Fruit fly (Drosophila melanogaster): ENCODE results near the gene CG15478.

Gene CG15478

dm6 chrX:7705175-7706097, 12.3 kb downstream of the CG15478 start (continued):
- peak; percentile 88 for TF ChIP-seq vvl (GFP tag; IDR thresholded peaks at IDR 0.05)
- TF ChIP-seq Ravus (GFP tag; IDR thresholded peaks at IDR 0.05), result peak; percentile 61
- peak; percentile 91 for TF ChIP-seq nau (GFP tag; optimal IDR thresholded peaks at IDR 0.05)
- TF ChIP-seq Blimp-1 (GFP tag; optimal IDR thresholded peaks at IDR 0.05), result peak; percentile 90
- TF ChIP-seq ken (GFP tag; IDR thresholded peaks at IDR 0.05), result peak; percentile 76; the same call in 2 of the 3 replicates
- TF ChIP-seq trh (GFP tag; optimal IDR thresholded peaks at IDR 0.05), result peak; percentile 77
- TF ChIP-seq CG1832 (GFP tag; optimal IDR thresholded peaks at IDR 0.05), result no peak
- TF ChIP-seq Atf-2 (GFP tag; optimal IDR thresholded peaks at IDR 0.05), result peak; percentile 82
- TF ChIP-seq CG12769 (tag; optimal IDR thresholded peaks at IDR 0.05), result peak; percentile 84
- peak; percentile 55 for TF ChIP-seq exex (tag; optimal IDR thresholded peaks at IDR 0.05)
- peak; percentile 82 for TF ChIP-seq Ada2b (GFP tag; IDR thresholded peaks at IDR 0.05)

DNA sequence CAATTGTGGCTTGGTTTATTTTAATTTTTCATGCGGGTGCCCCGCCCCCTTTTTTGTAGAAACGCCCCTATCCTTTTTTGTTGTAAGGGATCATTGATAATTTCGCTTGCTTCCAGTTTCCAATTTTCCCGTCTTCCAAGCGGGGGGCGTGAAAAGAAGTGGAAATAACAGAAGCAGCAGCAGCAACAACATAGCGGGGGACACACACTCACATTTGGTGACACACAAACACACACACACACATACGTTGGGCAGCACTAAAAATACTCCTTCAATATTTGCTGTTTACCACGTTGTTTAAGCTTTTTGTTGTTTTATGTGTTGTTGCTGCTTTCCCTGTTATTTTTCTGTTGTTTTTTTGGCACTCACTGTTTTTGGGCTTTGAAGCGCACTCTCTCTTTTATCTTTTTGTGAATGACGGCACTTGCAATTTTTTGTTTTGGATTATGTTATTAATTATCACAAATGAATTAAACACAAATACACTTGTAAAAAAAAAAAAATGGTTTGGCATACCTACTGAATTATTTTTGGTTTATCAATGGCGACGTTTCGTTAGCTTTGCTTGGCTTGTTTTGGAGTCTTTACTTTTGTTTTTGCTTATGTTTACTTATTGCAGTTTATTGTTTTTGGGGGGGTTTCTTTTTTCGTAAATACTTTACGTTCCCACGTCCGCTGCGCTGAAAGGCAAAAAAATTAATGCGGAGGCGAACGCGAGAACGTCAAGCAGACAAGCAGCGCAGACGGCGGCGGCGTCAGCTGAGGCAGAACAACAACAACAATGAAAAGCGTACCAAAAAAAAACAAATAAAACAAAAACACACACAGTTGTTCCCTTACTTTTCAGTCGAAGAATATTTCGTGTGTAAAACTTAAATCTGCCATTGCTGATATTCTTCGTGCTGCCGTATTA, 13.2 kb downstream of the CG15478 start:
- TF ChIP-seq sqz (GFP tag; optimal IDR thresholded peaks at IDR 0.05) (peak; percentile 23), sens (GFP tag) (peak; percentile 41), gem (tag; optimal IDR thresholded peaks at IDR 0.05) (peak; percentile 5), CG17912 (GFP tag; optimal IDR thresholded peaks at IDR 0.05) (no peak), CG1233 (GFP tag; optimal IDR thresholded peaks at IDR 0.05) (peak; percentile 7), sr (GFP tag; IDR thresholded peaks at IDR 0.05) (peak; percentile 41; the same call in 2 of the 3 replicates), Oli (tag; optimal IDR thresholded peaks at IDR 0.05) (no peak), ci (GFP tag; IDR thresholded peaks at IDR 0.05) (peak; percentile 53; the same call in 2 of the 3 replicates), ken (GFP tag; IDR thresholded peaks at IDR 0.05) (no peak), CG9727 (GFP tag; optimal IDR thresholded peaks at IDR 0.05) (no peak), nom (GFP tag; optimal IDR thresholded peaks at IDR 0.05) (peak; percentile 72), chm (GFP tag; IDR thresholded peaks at IDR 0.05) (0 out of 2 replicates have a peak, but pooled peaks have one; percentile 7), CG13424 (tag; optimal IDR thresholded peaks at IDR 0.05) (no peak), crol (GFP tag; IDR thresholded peaks at IDR 0.05) (peak; percentile 61), CG4360 (GFP tag; IDR thresholded peaks at IDR 0.05) (peak; percentile 90), CG8290 (GFP tag; optimal IDR thresholded peaks at IDR 0.05) (no peak), CG8290 (tag; optimal IDR thresholded peaks at IDR 0.05) (peak in 1 of 2 experiments; percentile 36), CG17359 (tag; optimal IDR thresholded peaks at IDR 0.05) (peak; percentile 7), CG15011 (GFP tag; optimal IDR thresholded peaks at IDR 0.05) (peak; percentile 17), CG15601 (tag; optimal IDR thresholded peaks at IDR 0.05) (peak; percentile 36), dmrt99B (tag; optimal IDR thresholded peaks at IDR 0.05) (peak; percentile 5), wek (GFP tag; optimal IDR thresholded peaks at IDR 0.05) (peak; percentile 15), CG15514 (GFP tag; optimal IDR thresholded peaks at IDR 0.05) (no peak), Myb (GFP tag; optimal IDR thresholded peaks at IDR 0.05) (no peak), p53 (GFP tag; optimal IDR thresholded peaks at IDR 0.05) (no peak), NFAT (GFP tag; IDR thresholded peaks at IDR 0.05) (no peak), gcm (GFP tag; optimal IDR thresholded peaks at IDR 0.05) (peak; percentile 64), gce (GFP tag; IDR thresholded peaks at IDR 0.05) (no peak), Adf1 (GFP tag; IDR thresholded peaks at IDR 0.05) (peak; percentile 87), cg (GFP tag; optimal IDR thresholded peaks at IDR 0.05) (peak; percentile 48), twi (tag; optimal IDR thresholded peaks at IDR 0.05) (peak; percentile 22), pho (GFP tag; optimal IDR thresholded peaks at IDR 0.05) (no peak), Gsc (GFP tag; IDR thresholded peaks at IDR 0.05) (no peak), Drgx (GFP tag; IDR thresholded peaks at IDR 0.05) (peak; percentile 5; the same call in 1 of the 2 replicates), YL-1 (GFP tag; optimal IDR thresholded peaks at IDR 0.05) (no peak), CG12769 (tag; optimal IDR thresholded peaks at IDR 0.05) (peak; percentile 14)

Measured in whole organism, embryonic.